Fruit fly (Drosophila melanogaster): ENCODE results near the gene sina.

sina gene

dm6 chr3L:16828967-16829366 lies 24.6 kb upstream of the sina start, which contains the start of gene CG13024:
CG13024 (minus strand) TSS chr3L:16829074.
- no peak for TF ChIP-seq insv (optimal IDR thresholded peaks at IDR 0.05)
- no peak for TF ChIP-seq h (optimal IDR thresholded peaks at IDR 0.05)
- TF ChIP-seq psq (optimal IDR thresholded peaks at IDR 0.05) = no peak
- TF ChIP-seq Sin3A (optimal IDR thresholded peaks at IDR 0.05) = no peak
- no peak for TF ChIP-seq Myc (optimal IDR thresholded peaks at IDR 0.05)
- no peak for TF ChIP-seq ttk (optimal IDR thresholded peaks at IDR 0.05)

- TF ChIP-seq insv (optimal IDR thresholded peaks at IDR 0.05) (no peak), Myc (optimal IDR thresholded peaks at IDR 0.05) (no peak), ttk (optimal IDR thresholded peaks at IDR 0.05) (no peak), psq (optimal IDR thresholded peaks at IDR 0.05) (no peak), Sin3A (optimal IDR thresholded peaks at IDR 0.05) (no peak), h (optimal IDR thresholded peaks at IDR 0.05) (no peak)
Observed at dm6 chr3L:16829983-16830382, 23.6 kb upstream of the sina start.

dm6 chr3L:16836732-16837131 lies 16.8 kb upstream of the sina start:
- TF ChIP-seq ttk (optimal IDR thresholded peaks at IDR 0.05) (no peak), insv (optimal IDR thresholded peaks at IDR 0.05) (no peak), h (optimal IDR thresholded peaks at IDR 0.05) (no peak), Sin3A (optimal IDR thresholded peaks at IDR 0.05) (no peak), psq (optimal IDR thresholded peaks at IDR 0.05) (no peak), Myc (optimal IDR thresholded peaks at IDR 0.05) (no peak)

- TF ChIP-seq psq (optimal IDR thresholded peaks at IDR 0.05) = no peak
- TF ChIP-seq insv (optimal IDR thresholded peaks at IDR 0.05) = no peak
- no peak for TF ChIP-seq ttk (optimal IDR thresholded peaks at IDR 0.05)
- TF ChIP-seq Sin3A (optimal IDR thresholded peaks at IDR 0.05) = no peak
- no peak for TF ChIP-seq h (optimal IDR thresholded peaks at IDR 0.05)
- TF ChIP-seq Myc (optimal IDR thresholded peaks at IDR 0.05) = no peak
Observed at dm6 chr3L:16840540-16840939, 13.0 kb upstream of the sina start.

- TF ChIP-seq Sin3A (optimal IDR thresholded peaks at IDR 0.05) = no peak
- TF ChIP-seq h (optimal IDR thresholded peaks at IDR 0.05) = no peak
- no peak for TF ChIP-seq psq (optimal IDR thresholded peaks at IDR 0.05)
- TF ChIP-seq insv (optimal IDR thresholded peaks at IDR 0.05) = no peak
- TF ChIP-seq Myc (optimal IDR thresholded peaks at IDR 0.05) = no peak
- TF ChIP-seq ttk (optimal IDR thresholded peaks at IDR 0.05) = no peak
Observed at dm6 chr3L:16842087-16842567, 11.4 kb upstream of the sina start, which contains the start of gene TSG101. TSG101 (plus strand) TSS chr3L:16842294.

dm6 chr3L:16842952-16843351 lies 10.6 kb upstream of the sina start:
- TF ChIP-seq Myc (optimal IDR thresholded peaks at IDR 0.05) (no peak), ttk (optimal IDR thresholded peaks at IDR 0.05) (no peak), h (optimal IDR thresholded peaks at IDR 0.05) (no peak), Sin3A (optimal IDR thresholded peaks at IDR 0.05) (no peak), insv (optimal IDR thresholded peaks at IDR 0.05) (no peak), psq (optimal IDR thresholded peaks at IDR 0.05) (no peak)

dm6 chr3L:16844920-16845573 lies 8.5 kb upstream of the sina start, which contains the start of the genes kud and Zcchc7:
kud (minus strand) TSS chr3L:16844991.
Zcchc7 (plus strand) TSS chr3L:16845386.
- no peak for TF ChIP-seq insv (optimal IDR thresholded peaks at IDR 0.05)
- no peak for TF ChIP-seq h (optimal IDR thresholded peaks at IDR 0.05)

dm6 chr3L:16845607-16846277 lies 7.8 kb upstream of the sina start, which contains the start of gene CG32161:
CG32161 (plus strand) TSS chr3L:16846227.
- TF ChIP-seq Sin3A (optimal IDR thresholded peaks at IDR 0.05) = no peak

dm6 chr3L:16851566-16851965 lies 2.0 kb upstream of the sina start:
- no peak for TF ChIP-seq psq (optimal IDR thresholded peaks at IDR 0.05)
- no peak for TF ChIP-seq Sin3A (optimal IDR thresholded peaks at IDR 0.05)
- no peak for TF ChIP-seq Myc (optimal IDR thresholded peaks at IDR 0.05)
- TF ChIP-seq h (optimal IDR thresholded peaks at IDR 0.05) = no peak
- no peak for TF ChIP-seq ttk (optimal IDR thresholded peaks at IDR 0.05)
- TF ChIP-seq insv (optimal IDR thresholded peaks at IDR 0.05) = no peak

- TF ChIP-seq h (optimal IDR thresholded peaks at IDR 0.05) = no peak
- TF ChIP-seq Sin3A (optimal IDR thresholded peaks at IDR 0.05) = no peak
- no peak for TF ChIP-seq psq (optimal IDR thresholded peaks at IDR 0.05)
- no peak for TF ChIP-seq insv (optimal IDR thresholded peaks at IDR 0.05)
- no peak for TF ChIP-seq Myc (optimal IDR thresholded peaks at IDR 0.05)
- TF ChIP-seq ttk (optimal IDR thresholded peaks at IDR 0.05) = no peak
Observed at dm6 chr3L:16854387-16855033, 959 bp downstream of the sina start.

dm6 chr3L:16855287-16855686 lies 1.7 kb downstream of the sina start:
- TF ChIP-seq psq (optimal IDR thresholded peaks at IDR 0.05) (no peak), Myc (optimal IDR thresholded peaks at IDR 0.05) (no peak), h (optimal IDR thresholded peaks at IDR 0.05) (no peak), Sin3A (optimal IDR thresholded peaks at IDR 0.05) (no peak), insv (optimal IDR thresholded peaks at IDR 0.05) (no peak)

- TF ChIP-seq insv (optimal IDR thresholded peaks at IDR 0.05) (no peak), ttk (optimal IDR thresholded peaks at IDR 0.05) (no peak), Sin3A (optimal IDR thresholded peaks at IDR 0.05) (no peak), h (optimal IDR thresholded peaks at IDR 0.05) (no peak), Myc (optimal IDR thresholded peaks at IDR 0.05) (no peak), psq (optimal IDR thresholded peaks at IDR 0.05) (no peak)
Observed at dm6 chr3L:16858780-16859179, 5.2 kb downstream of the sina start, which contains the start of gene sinah. sinah (plus strand) TSS chr3L:16859080.
